Fruit fly (Drosophila melanogaster) whole organism, wandering third instar larva: ENCODE measurements around the gene Cep97.

ENCODE experiments used
- Abd-B ChIP-seq: fragments of >200 bp; optimal IDR thresholded peaks from 2 replicates; lab custom pipeline; 2017; ENCODE audit warnings: missing biosample characterization, missing genetic modification characterization
- GATAd ChIP-seq: sonication (Bioruptor generic); optimal IDR thresholded peaks from 2 replicates; lab custom pipeline; 2016; ENCODE audit warnings: missing biosample characterization, missing genetic modification characterization
- Vsx2 ChIP-seq: fragments of 200-300, 225-300 bp; sonication (Bioruptor generic); optimal IDR thresholded peaks from 2 replicates; lab custom pipeline; 2018; ENCODE audit warnings: missing biosample characterization, missing genetic modification characterization; ENCODE audit not compliant: partially characterized antibody
- br ChIP-seq: fragments of 200-800 bp; sonication (Bioruptor generic); optimal IDR thresholded peaks from 2 replicates; lab custom pipeline; 2016; ENCODE audit warnings: missing biosample characterization, missing genetic modification characterization
- dsf ChIP-seq: sonication (Bioruptor generic); optimal IDR thresholded peaks from 2 replicates; lab custom pipeline; 2016; ENCODE audit warnings: missing biosample characterization, missing genetic modification characterization, borderline replicate concordance
- ey ChIP-seq: fragments of 200-800 bp; sonication (Bioruptor generic); optimal IDR thresholded peaks from 2 replicates; lab custom pipeline; 2016; ENCODE audit warnings: missing biosample characterization, missing genetic modification characterization
- fru ChIP-seq: fragments of 200-800 bp; sonication (Bioruptor generic); optimal IDR thresholded peaks from 3 replicates; lab custom pipeline; 2016; ENCODE audit warnings: missing biosample characterization, mild to moderate bottlenecking, missing genetic modification characterization
- h ChIP-seq: fragments of 200-800 bp; sonication (Bioruptor generic); optimal IDR thresholded peaks from 3 replicates; lab custom pipeline; 2016; ENCODE audit warnings: missing biosample characterization, mild to moderate bottlenecking, missing genetic modification characterization
- psq ChIP-seq: fragments of 200-800 bp; sonication (Bioruptor generic); optimal IDR thresholded peaks from 3 replicates; lab custom pipeline; 2017; ENCODE audit warnings: missing biosample characterization, mild to moderate bottlenecking, missing genetic modification characterization, moderate library complexity
- usp ChIP-seq: fragments of >200 bp; optimal IDR thresholded peaks from 2 replicates; lab custom pipeline; 2017; ENCODE audit warnings: missing biosample characterization, missing genetic modification characterization

DNA sequence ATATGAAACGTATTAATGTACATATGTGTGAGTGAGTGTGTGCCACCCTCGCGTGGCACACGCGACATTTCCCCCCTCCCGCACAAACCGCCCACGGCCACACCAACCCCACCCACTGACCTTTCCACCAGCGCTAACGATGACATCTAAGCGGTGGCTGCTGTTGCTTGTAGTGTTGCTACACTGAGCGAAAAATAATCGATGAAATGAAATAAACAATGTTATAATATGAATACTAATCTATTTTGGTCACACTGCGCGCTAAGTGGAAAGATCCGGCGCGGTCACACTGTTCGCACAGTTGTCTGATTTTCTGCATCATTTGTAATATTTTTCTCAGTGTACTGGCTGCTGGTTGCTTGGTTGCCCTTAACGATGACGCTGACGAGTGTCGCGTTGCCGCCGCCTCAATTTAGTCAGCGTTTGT is 35.2 kb upstream of the Cep97 start:
- peak; percentile 73 for TF ChIP-seq ey (GFP tag; lab: Kevin White, UChicago)
- no peak for TF ChIP-seq GATAd (GFP tag; lab: Kevin White, UChicago)
- no peak for TF ChIP-seq Vsx2 (GFP tag; lab: Kevin White, UChicago)
- TF ChIP-seq Abd-B = no peak
- TF ChIP-seq psq (GFP tag; lab: Kevin White, UChicago) = no peak
- peak; percentile 78 for TF ChIP-seq h (GFP tag; lab: Kevin White, UChicago)
- TF ChIP-seq fru = peak; percentile 72
- TF ChIP-seq dsf (GFP tag; lab: Kevin White, UChicago) = no peak
- peak; percentile 67 for TF ChIP-seq br
- no peak for TF ChIP-seq usp (GFP tag; lab: Kevin White, UChicago)
